Fruit fly (Drosophila melanogaster) whole organism, pupa: ENCODE results near the gene CG32379.
A peak's percentile ranks its signal among the peaks of the same experiment; 100 is the strongest.

Experiments used
- CG10348 ChIP-seq: fragments of 200-800 bp; sonication (Bioruptor generic); IDR thresholded peaks from 2 replicates; pipeline ENCODE4 v1.3.6; 2022; ENCODE audit warnings: missing biosample characterization, missing genetic modification characterization
- CG12605 ChIP-seq: fragments of 200-800 bp; sonication (Bioruptor generic); IDR thresholded peaks from 2 replicates; pipeline ENCODE4 v1.3.6; 2022; ENCODE audit warnings: missing biosample characterization, missing genetic modification characterization
- CG13204 ChIP-seq: fragments of 200-800 bp; sonication (Bioruptor generic); optimal IDR thresholded peaks from 2 replicates; lab custom pipeline; 2018; ENCODE audit warnings: missing biosample characterization, mild to moderate bottlenecking, missing genetic modification characterization, moderate library complexity
- CG14655 ChIP-seq: fragments of 200-800 bp; sonication (Bioruptor generic); optimal IDR thresholded peaks from 3 replicates; lab custom pipeline; 2017; ENCODE audit warnings: mild to moderate bottlenecking, missing biosample characterization, missing genetic modification reagents, missing genetic modification characterization
- CG15710 ChIP-seq: fragments of 200-800 bp; sonication (Bioruptor generic); optimal IDR thresholded peaks from 2 replicates; lab custom pipeline; 2018; ENCODE audit warnings: missing biosample characterization, mild to moderate bottlenecking, missing genetic modification characterization, moderate library complexity
- CG17806 ChIP-seq: fragments of 200-800 bp; sonication (Bioruptor generic); optimal IDR thresholded peaks from 2 replicates; lab custom pipeline; 2018; ENCODE audit warnings: missing biosample characterization, mild to moderate bottlenecking, missing genetic modification characterization, moderate library complexity
- CG32121 ChIP-seq: fragments of 200-800 bp; sonication (Bioruptor generic); IDR thresholded peaks from 2 replicates; pipeline ENCODE4 v1.3.6; 2022; ENCODE audit warnings: missing biosample characterization, missing genetic modification characterization
- CG34367 ChIP-seq: fragments of 200-800 bp; sonication (Bioruptor generic); optimal IDR thresholded peaks from 2 replicates; lab custom pipeline; 2018; ENCODE audit warnings: missing biosample characterization, mild to moderate bottlenecking, missing genetic modification characterization
- CG4496 ChIP-seq: fragments of 200-800 bp; sonication (Bioruptor generic); IDR thresholded peaks from 3 replicates; pipeline ENCODE4 v1.3.6; 2022; ENCODE audit warnings: missing biosample characterization, missing genetic modification characterization
- CG8159 ChIP-seq: fragments of 200-800 bp; sonication (Bioruptor generic); optimal IDR thresholded peaks from 3 replicates; lab custom pipeline; 2018; ENCODE audit warnings: missing biosample characterization, mild to moderate bottlenecking, missing genetic modification characterization, moderate library complexity
- CG8301 ChIP-seq: fragments of 200-800 bp; sonication (Bioruptor generic); optimal IDR thresholded peaks from 2 replicates; lab custom pipeline; 2018; ENCODE audit warnings: missing biosample characterization, mild to moderate bottlenecking, missing genetic modification characterization
- CG9948 ChIP-seq: fragments of 200-800 bp; sonication (Bioruptor generic); optimal IDR thresholded peaks from 2 replicates; lab custom pipeline; 2018; ENCODE audit warnings: missing biosample characterization, mild to moderate bottlenecking, missing genetic modification characterization, moderate library complexity
- D1 ChIP-seq: fragments of 200-800 bp; sonication (Bioruptor generic); optimal IDR thresholded peaks from 2 replicates; lab custom pipeline; 2018; ENCODE audit warnings: missing biosample characterization, mild to moderate bottlenecking, missing genetic modification characterization, moderate library complexity
- EcR ChIP-seq: fragments of 200-800 bp; sonication (Bioruptor generic); optimal IDR thresholded peaks from 3 replicates; lab custom pipeline; 2019; ENCODE audit warnings: missing biosample characterization, missing genetic modification characterization, mild to moderate bottlenecking, moderate library complexity, missing genetic modification reagents
- Ets98B ChIP-seq: fragments of 200-800 bp; sonication (Bioruptor generic); IDR thresholded peaks from 2 replicates; pipeline ENCODE4 v1.3.6; 2022; ENCODE audit warnings: missing biosample characterization, missing genetic modification characterization
- Pif1A ChIP-seq: fragments of 200-800 bp; sonication (Bioruptor generic); optimal IDR thresholded peaks from 3 replicates; lab custom pipeline; 2016; ENCODE audit warnings: missing biosample characterization, missing genetic modification characterization
- Pif1B ChIP-seq: fragments of 200-800 bp; sonication (Bioruptor generic); optimal IDR thresholded peaks from 3 replicates; lab custom pipeline; 2016; ENCODE audit warnings: missing biosample characterization, missing genetic modification characterization
- Snoo ChIP-seq: fragments of 200-800 bp; sonication (Bioruptor generic); optimal IDR thresholded peaks from 3 replicates; lab custom pipeline; 2017; ENCODE audit warnings: missing biosample characterization, mild to moderate bottlenecking, missing genetic modification characterization, inconsistent platforms
- fd96Ca ChIP-seq: fragments of 200-800 bp; sonication (Bioruptor generic); IDR thresholded peaks from 3 replicates; pipeline ENCODE4 v1.3.6; 2022; ENCODE audit warnings: missing biosample characterization, missing genetic modification characterization
- gl ChIP-seq: fragments of 200-800 bp; sonication (Bioruptor generic); optimal IDR thresholded peaks from 2 replicates; lab custom pipeline; 2018; ENCODE audit warnings: missing biosample characterization, mild to moderate bottlenecking, missing genetic modification characterization
- rn ChIP-seq: fragments of 200-800 bp; sonication (Bioruptor generic); IDR thresholded peaks from 2 replicates; pipeline ENCODE4 v1.3.6; 2022; ENCODE audit warnings: missing biosample characterization, missing genetic modification characterization

The CG32379 gene

dm6 chr3L:7404081-7404480, 7.9 kb downstream of the CG32379 start, which contains the start of gene CG8560:
CG8560 (minus strand) TSS chr3L:7404181.
- no peak for TF ChIP-seq CG32121 (GFP tag; lab: Robert Waterston, UW)
- TF ChIP-seq fd96Ca = no peak
- TF ChIP-seq CG9948 (tag; lab: Kevin White, UChicago) = no peak
- TF ChIP-seq CG15710 (tag; lab: Kevin White, UChicago) = no peak
- TF ChIP-seq CG34367 (tag; lab: Kevin White, UChicago) = no peak
- TF ChIP-seq Snoo (tag; lab: Kevin White, UChicago) = no peak

- TF ChIP-seq rn (GFP tag; lab: Robert Waterston, UW) (no peak), CG10348 (no peak), CG9948 (tag; lab: Kevin White, UChicago) (no peak), Snoo (tag; lab: Kevin White, UChicago) (no peak), CG17806 (no peak), gl (no peak), CG8159 (tag; lab: Kevin White, UChicago) (no peak), CG14655 (no peak), CG4496 (GFP tag; lab: Robert Waterston, UW) (no peak), D1 (tag; lab: Kevin White, UChicago) (no peak), Pif1A (GFP tag; lab: Kevin White, UChicago) (no peak), Pif1B (GFP tag; lab: Kevin White, UChicago) (no peak), CG15710 (tag; lab: Kevin White, UChicago) (no peak), CG34367 (tag; lab: Kevin White, UChicago) (no peak), fd96Ca (no peak)
Measured at dm6 chr3L:7422578-7422977, 26.4 kb downstream of the CG32379 start.

dm6 chr3L:7423517-7423916, 27.4 kb downstream of the CG32379 start, which contains the start of gene CG42458:
CG42458 (plus strand) TSS chr3L:7423827.
- TF ChIP-seq fd96Ca (no peak), CG14655 (no peak), CG8159 (tag; lab: Kevin White, UChicago) (no peak), CG32121 (GFP tag; lab: Robert Waterston, UW) (no peak; the same call in 1 of the 2 replicates), Snoo (tag; lab: Kevin White, UChicago) (no peak), Ets98B (0 out of 2 replicates have a peak, but pooled peaks have one; percentile 37), CG4496 (GFP tag; lab: Robert Waterston, UW) (peak; percentile 64; the same call in 1 of the 3 replicates)

dm6 chr3L:7432265-7432664, 36.1 kb downstream of the CG32379 start:
- TF ChIP-seq CG17806 = no peak
- TF ChIP-seq Ets98B = no peak
- no peak for TF ChIP-seq CG15710 (tag; lab: Kevin White, UChicago)
- no peak for TF ChIP-seq CG32121 (GFP tag; lab: Robert Waterston, UW)
- TF ChIP-seq Pif1A (GFP tag; lab: Kevin White, UChicago) = no peak
- no peak for TF ChIP-seq CG34367 (tag; lab: Kevin White, UChicago)
- TF ChIP-seq CG4496 (GFP tag; lab: Robert Waterston, UW) = no peak
- TF ChIP-seq rn (GFP tag; lab: Robert Waterston, UW) = no peak
- no peak for TF ChIP-seq fd96Ca
- TF ChIP-seq D1 (tag; lab: Kevin White, UChicago) = no peak
- TF ChIP-seq CG12605 (GFP tag; lab: Robert Waterston, UW) = no peak

- TF ChIP-seq Pif1B (GFP tag; lab: Kevin White, UChicago) (no peak), CG34367 (tag; lab: Kevin White, UChicago) (no peak), Snoo (tag; lab: Kevin White, UChicago) (no peak), CG32121 (GFP tag; lab: Robert Waterston, UW) (no peak), fd96Ca (no peak), CG14655 (no peak), CG15710 (tag; lab: Kevin White, UChicago) (no peak), EcR (no peak), CG13204 (GFP tag; lab: Kevin White, UChicago) (no peak), CG9948 (tag; lab: Kevin White, UChicago) (no peak), CG8159 (tag; lab: Kevin White, UChicago) (no peak), D1 (tag; lab: Kevin White, UChicago) (no peak)
- TF ChIP-seq, all 21 proteins: peak for 0
Measured at dm6 chr3L:7432811-7433324, 36.7 kb downstream of the CG32379 start.

- TF ChIP-seq CG8301 (tag; lab: Kevin White, UChicago) = peak; percentile 34
- no peak for TF ChIP-seq CG10348
- TF ChIP-seq D1 (tag; lab: Kevin White, UChicago) = peak; percentile 27
- TF ChIP-seq CG17806 = peak; percentile 33
- no peak for TF ChIP-seq Pif1B (GFP tag; lab: Kevin White, UChicago)
- TF ChIP-seq Snoo (tag; lab: Kevin White, UChicago) = no peak
- peak; percentile 39 for TF ChIP-seq CG8159 (tag; lab: Kevin White, UChicago)
- peak; percentile 79 for TF ChIP-seq CG4496 (GFP tag; lab: Robert Waterston, UW)
- peak; percentile 76 for TF ChIP-seq EcR
- TF ChIP-seq CG34367 (tag; lab: Kevin White, UChicago) = peak; percentile 42
- TF ChIP-seq CG14655 = peak; percentile 56
- peak; percentile 28 for TF ChIP-seq CG13204 (GFP tag; lab: Kevin White, UChicago)
- TF ChIP-seq Pif1A (GFP tag; lab: Kevin White, UChicago) = no peak
- TF ChIP-seq CG15710 (tag; lab: Kevin White, UChicago) = peak; percentile 9
- peak; percentile 65 for TF ChIP-seq Ets98B
- peak; percentile 74 for TF ChIP-seq CG12605 (GFP tag; lab: Robert Waterston, UW)
- TF ChIP-seq CG32121 (GFP tag; lab: Robert Waterston, UW) = peak; percentile 74; the same call in 1 of the 2 replicates
- TF ChIP-seq gl = peak; percentile 64
- peak; percentile 56 for TF ChIP-seq CG9948 (tag; lab: Kevin White, UChicago)
- TF ChIP-seq rn (GFP tag; lab: Robert Waterston, UW) = peak; percentile 50; the same call in 1 of the 2 replicates
- TF ChIP-seq fd96Ca = peak; percentile 66; the same call in 2 of the 3 replicates
Measured at dm6 chr3L:7433325-7433827, 37.2 kb downstream of the CG32379 start.
